Worm (Caenorhabditis elegans) whole organism, L3 larva: ENCODE data around the gene C24A8.5.
"Not testable (repeated sequence)": the region's sequence is repeated elsewhere in the genome, so short reads cannot be mapped to it uniquely, and the experiment has no call there.

Experiments used
- aly-2 ChIP-seq: fragments of 150-350 bp; optimal IDR thresholded peaks from 2 replicates; lab custom pipeline; 2014; ENCODE audit warnings: missing biosample characterization, missing genetic modification characterization
- ceh-28 ChIP-seq: fragments of 150-350 bp; optimal IDR thresholded peaks from 2 replicates; lab custom pipeline; 2014; ENCODE audit warnings: missing biosample characterization, missing genetic modification reagents, missing genetic modification characterization
- ceh-82 ChIP-seq: fragments of 150-350 bp; optimal IDR thresholded peaks from 2 replicates; lab custom pipeline; 2014; ENCODE audit warnings: missing biosample characterization, missing genetic modification characterization
- ceh-9 ChIP-seq: sonication (generic microtip); optimal IDR thresholded peaks from 2 replicates; lab custom pipeline; 2018; ENCODE audit warnings: missing biosample characterization, missing genetic modification characterization
- daf-12 ChIP-seq: fragments of 150-350 bp; optimal IDR thresholded peaks from 2 replicates; lab custom pipeline; 2014; ENCODE audit warnings: missing biosample characterization, missing genetic modification reagents, missing genetic modification characterization
- egl-5 ChIP-seq: fragments of 150-350 bp; optimal IDR thresholded peaks from 2 replicates; lab custom pipeline; 2017; ENCODE audit warnings: missing biosample characterization, missing genetic modification reagents, missing genetic modification characterization, inconsistent platforms
- elt-1 ChIP-seq: fragments of 150-350 bp; optimal IDR thresholded peaks from 2 replicates; lab custom pipeline; 2014; ENCODE audit warnings: missing biosample characterization, missing genetic modification characterization
- elt-2 ChIP-seq: sonication (generic microtip); optimal IDR thresholded peaks from 2 replicates; lab custom pipeline; 2016; ENCODE audit warnings: missing genetic modification reagents, mild to moderate bottlenecking, missing genetic modification characterization, missing compliant biosample characterization
- eor-1 ChIP-seq, 2 experiments: fragments of 150-350 bp; optimal IDR thresholded peaks; 2 replicates each; lab custom pipeline; 2014 to 2018; ENCODE audit warnings: missing biosample characterization in 2 of 2, missing genetic modification characterization in 2 of 2
- fkh-10 ChIP-seq: sonication (generic microtip); optimal IDR thresholded peaks from 2 replicates; lab custom pipeline; 2017; ENCODE audit warnings: missing biosample characterization, missing genetic modification reagents, missing genetic modification characterization
- fkh-2 ChIP-seq: fragments of 150-350 bp; optimal IDR thresholded peaks from 2 replicates; lab custom pipeline; 2014; ENCODE audit warnings: missing biosample characterization, missing genetic modification reagents, missing genetic modification characterization
- fos-1 ChIP-seq: fragments of 150-350 bp; optimal IDR thresholded peaks from 2 replicates; lab custom pipeline; 2014; ENCODE audit warnings: missing biosample characterization, missing genetic modification characterization
- hmg-11 ChIP-seq: sonication (generic microtip); optimal IDR thresholded peaks from 2 replicates; lab custom pipeline; 2016; ENCODE audit warnings: missing genetic modification characterization, missing compliant biosample characterization
- lin-15B ChIP-seq: fragments of 150-350 bp; optimal IDR thresholded peaks from 2 replicates; lab custom pipeline; 2014; ENCODE audit warnings: missing biosample characterization, missing genetic modification characterization
- lin-39 ChIP-seq: fragments of 150-350 bp; optimal IDR thresholded peaks from 2 replicates; lab custom pipeline; 2018; ENCODE audit warnings: missing biosample characterization, missing genetic modification reagents, missing genetic modification characterization
- lsy-12 ChIP-seq: sonication (generic microtip); optimal IDR thresholded peaks from 2 replicates; lab custom pipeline; 2016; ENCODE audit warnings: mild to moderate bottlenecking, missing genetic modification characterization, missing compliant biosample characterization
- mdl-1 ChIP-seq: fragments of 150-350 bp; optimal IDR thresholded peaks from 2 replicates; lab custom pipeline; 2014; ENCODE audit warnings: missing biosample characterization, missing genetic modification characterization
- mml-1 ChIP-seq: fragments of 150-350 bp; sonication (generic microtip); optimal IDR thresholded peaks from 3 replicates; lab custom pipeline; 2014; ENCODE audit warnings: missing biosample characterization, missing genetic modification characterization
- nfya-1 ChIP-seq: sonication (generic microtip); optimal IDR thresholded peaks from 2 replicates; lab custom pipeline; 2017; ENCODE audit warnings: missing genetic modification characterization, mild to moderate bottlenecking, missing compliant biosample characterization, antibody characterized with exemption, moderate library complexity; ENCODE audit not compliant: insufficient read depth
- nhr-11 ChIP-seq: fragments of 150-350 bp; optimal IDR thresholded peaks from 2 replicates; lab custom pipeline; 2014; ENCODE audit warnings: missing biosample characterization, missing genetic modification characterization
- nhr-12 ChIP-seq: fragments of 150-350 bp; optimal IDR thresholded peaks from 2 replicates; lab custom pipeline; 2014; ENCODE audit warnings: missing biosample characterization, missing genetic modification characterization
- nhr-237 ChIP-seq: fragments of 150-350 bp; optimal IDR thresholded peaks from 2 replicates; lab custom pipeline; 2014; ENCODE audit warnings: missing biosample characterization, missing genetic modification characterization
- nhr-25 ChIP-seq: sonication (generic microtip); optimal IDR thresholded peaks from 2 replicates; lab custom pipeline; 2017; ENCODE audit warnings: missing biosample characterization, missing genetic modification characterization
- nhr-28 ChIP-seq: fragments of 150-350 bp; optimal IDR thresholded peaks from 2 replicates; lab custom pipeline; 2014; ENCODE audit warnings: missing biosample characterization, missing genetic modification characterization
- nhr-43 ChIP-seq: sonication (generic microtip); optimal IDR thresholded peaks from 2 replicates; lab custom pipeline; 2016; ENCODE audit warnings: mild to moderate bottlenecking, missing genetic modification characterization, missing compliant biosample characterization; ENCODE audit not compliant: poor library complexity, severe bottlenecking
- nhr-76 ChIP-seq: fragments of 150-350 bp; sonication (generic microtip); optimal IDR thresholded peaks from 5 replicates; lab custom pipeline; 2014; ENCODE audit warnings: missing biosample characterization, missing genetic modification characterization
- nhr-77 ChIP-seq: fragments of 150-350 bp; optimal IDR thresholded peaks from 2 replicates; lab custom pipeline; 2014; ENCODE audit warnings: missing biosample characterization, missing genetic modification characterization
- pha-4 ChIP-seq: fragments of 150-350 bp; optimal IDR thresholded peaks from 2 replicates; lab custom pipeline; 2014; ENCODE audit warnings: missing biosample characterization, missing genetic modification reagents, missing genetic modification characterization
- sea-2 ChIP-seq: fragments of 150-350 bp; sonication (generic microtip); optimal IDR thresholded peaks from 4 replicates; lab custom pipeline; 2014; ENCODE audit warnings: missing biosample characterization, missing genetic modification reagents, missing genetic modification characterization
- skn-1 ChIP-seq: fragments of 150-350 bp; optimal IDR thresholded peaks from 2 replicates; lab custom pipeline; 2014; ENCODE audit warnings: missing biosample characterization, missing genetic modification characterization
- tbx-2 ChIP-seq: sonication (generic microtip); optimal IDR thresholded peaks from 2 replicates; lab custom pipeline; 2016; ENCODE audit warnings: mild to moderate bottlenecking, missing genetic modification characterization, missing compliant biosample characterization
- unc-39 ChIP-seq: sonication (generic microtip); optimal IDR thresholded peaks from 4 replicates; lab custom pipeline; 2017; ENCODE audit warnings: missing biosample characterization, missing genetic modification characterization
- unc-62 ChIP-seq: fragments of 150-350 bp; sonication (generic microtip); optimal IDR thresholded peaks from 4 replicates; lab custom pipeline; 2014; ENCODE audit warnings: missing biosample characterization, missing genetic modification reagents, missing genetic modification characterization
- zag-1 ChIP-seq: fragments of 150-350 bp; optimal IDR thresholded peaks from 2 replicates; lab custom pipeline; 2014; ENCODE audit warnings: missing biosample characterization, missing genetic modification characterization
- ztf-11 ChIP-seq: fragments of 150-350 bp; optimal IDR thresholded peaks from 2 replicates; lab custom pipeline; 2014; ENCODE audit warnings: missing biosample characterization, missing genetic modification characterization
- ztf-4 ChIP-seq: fragments of 150-350 bp; optimal IDR thresholded peaks from 2 replicates; lab custom pipeline; 2014; ENCODE audit warnings: missing biosample characterization, missing genetic modification characterization

Gene C24A8.5

ce11 chrX:4335950-4336349 is 7.2 kb upstream of the C24A8.5 start, which contains the start of gene cst-2:
TSS of gene cst-2 (minus strand) at chrX:4336050.
- not testable (repeated sequence) for TF ChIP-seq nhr-76 (tag; lab: Kevin White, UChicago); nhr-12 (tag; lab: Kevin White, UChicago); lin-15B

ce11 chrX:4332305-4332704 is 3.6 kb upstream of the C24A8.5 start, which contains the start of gene C24A8.6:
TSS of gene C24A8.6 (minus strand) at chrX:4332405.
- not testable (repeated sequence) for TF ChIP-seq pha-4 (tag; lab: Kevin White, UChicago); tbx-2 (tag; lab: Kevin White, UChicago); zag-1

ce11 chrX:4322847-4323455 is 5.8 kb downstream of the C24A8.5 start:
- TF ChIP-seq fkh-10 (GFP tag; lab: Kevin White, UChicago) (peak; percentile 76), nhr-25 (tag; lab: Kevin White, UChicago) (no peak)
- TF ChIP-seq, all 47 proteins: peak for 1

ce11 chrX:4320563-4320962 is 8.2 kb downstream of the C24A8.5 start, which contains the start of gene dop-6:
TSS of gene dop-6 (plus strand) at chrX:4320863.
- TF ChIP-seq nhr-76 (tag; lab: Kevin White, UChicago), result no peak
- no peak for TF ChIP-seq pha-4 (tag; lab: Kevin White, UChicago)
- no peak for TF ChIP-seq ceh-9
- no peak for TF ChIP-seq unc-62
- TF ChIP-seq zag-1, result no peak
- TF ChIP-seq lin-39 (tag; lab: Kevin White, UChicago), result no peak
- TF ChIP-seq skn-1 (tag; lab: Kevin White, UChicago), result no peak
- TF ChIP-seq elt-2 (tag; lab: Kevin White, UChicago), result no peak
- no peak for TF ChIP-seq fkh-10 (GFP tag; lab: Kevin White, UChicago)
- no peak for TF ChIP-seq aly-2 (tag; lab: Kevin White, UChicago)
- TF ChIP-seq egl-5, result no peak
- TF ChIP-seq sea-2 (GFP tag; lab: Kevin White, UChicago), result no peak

ce11 chrX:4317095-4317494 is 11.6 kb downstream of the C24A8.5 start:
- TF ChIP-seq ztf-11 (tag; lab: Kevin White, UChicago) (no peak), fkh-10 (GFP tag; lab: Kevin White, UChicago) (peak; percentile 97)

- TF ChIP-seq unc-39 (no peak), fkh-10 (GFP tag; lab: Kevin White, UChicago) (peak; percentile 87)
- TF ChIP-seq, all 47 proteins: peak for 1
Observed at ce11 chrX:4314939-4315338, 13.8 kb downstream of the C24A8.5 start.

ce11 chrX:4311668-4312067 is 17.0 kb downstream of the C24A8.5 start, which contains the start of gene C52B9.8:
TSS of gene C52B9.8 (minus strand) at chrX:4311768.
- TF ChIP-seq lin-15B (no peak), ztf-11 (tag; lab: Kevin White, UChicago) (no peak), mml-1 (tag; lab: Kevin White, UChicago) (no peak), skn-1 (tag; lab: Kevin White, UChicago) (no peak), unc-62 (no peak), ceh-28 (no peak), nhr-12 (tag; lab: Kevin White, UChicago) (no peak), hmg-11 (tag; lab: Kevin White, UChicago) (no peak), elt-1 (no peak), nhr-28 (tag; lab: Kevin White, UChicago) (no peak), fkh-2 (tag; lab: Kevin White, UChicago) (no peak), zag-1 (no peak), fos-1 (no peak), pha-4 (tag; lab: Kevin White, UChicago) (no peak)
- TF ChIP-seq, all 47 proteins: peak for 0

ce11 chrX:4307559-4308005 is 21.1 kb downstream of the C24A8.5 start:
- TF ChIP-seq nhr-77 (tag; lab: Kevin White, UChicago) (no peak), ztf-11 (tag; lab: Kevin White, UChicago) (no peak), daf-12 (tag; lab: Kevin White, UChicago) (no peak), nhr-43 (tag; lab: Kevin White, UChicago) (no peak), lsy-12 (tag; lab: Kevin White, UChicago) (peak; percentile 19), mml-1 (tag; lab: Kevin White, UChicago) (no peak), skn-1 (tag; lab: Kevin White, UChicago) (no peak), nfya-1 (tag; lab: Kevin White, UChicago) (peak; percentile 44), nhr-11 (no peak), sea-2 (GFP tag; lab: Kevin White, UChicago) (no peak), nhr-237 (tag; lab: Kevin White, UChicago) (no peak), nhr-25 (tag; lab: Kevin White, UChicago) (peak; percentile 50), fos-1 (no peak), hmg-11 (tag; lab: Kevin White, UChicago) (peak; percentile 75), fkh-10 (GFP tag; lab: Kevin White, UChicago) (no peak), ztf-4 (no peak), mdl-1 (no peak), ceh-9 (no peak), ceh-82 (tag; lab: Kevin White, UChicago) (no peak), nhr-12 (tag; lab: Kevin White, UChicago) (no peak), eor-1 (tag; optimal IDR thresholded peaks at IDR 0.05; lab: Kevin White, UChicago) (no peak)
